Fruit fly (Drosophila melanogaster): ENCODE data around the gene sstn.

- TF ChIP-seq CG16779 (tag; optimal IDR thresholded peaks at IDR 0.05), result no peak
- TF ChIP-seq net (GFP tag; optimal IDR thresholded peaks at IDR 0.05), result no peak
- no peak for TF ChIP-seq CG8119 (GFP tag; IDR thresholded peaks at IDR 0.05)
- TF ChIP-seq OdsH (GFP tag; optimal IDR thresholded peaks at IDR 0.05), result no peak
- TF ChIP-seq Hr4 (GFP tag; optimal IDR thresholded peaks at IDR 0.05), result no peak
- no peak for TF ChIP-seq lz (GFP tag; optimal IDR thresholded peaks at IDR 0.05)
- TF ChIP-seq Hr38 (GFP tag; optimal IDR thresholded peaks at IDR 0.05), result no peak
- no peak for TF ChIP-seq Hr39 (GFP tag; optimal IDR thresholded peaks at IDR 0.05)
- TF ChIP-seq CG15336 (GFP tag; IDR thresholded peaks at IDR 0.05), result no peak
Measured at dm6 chr3L:15072149-15072548, 22.4 kb downstream of the sstn start.
